Worm (Caenorhabditis elegans): ENCODE data around the gene nlp-79.

DNA sequence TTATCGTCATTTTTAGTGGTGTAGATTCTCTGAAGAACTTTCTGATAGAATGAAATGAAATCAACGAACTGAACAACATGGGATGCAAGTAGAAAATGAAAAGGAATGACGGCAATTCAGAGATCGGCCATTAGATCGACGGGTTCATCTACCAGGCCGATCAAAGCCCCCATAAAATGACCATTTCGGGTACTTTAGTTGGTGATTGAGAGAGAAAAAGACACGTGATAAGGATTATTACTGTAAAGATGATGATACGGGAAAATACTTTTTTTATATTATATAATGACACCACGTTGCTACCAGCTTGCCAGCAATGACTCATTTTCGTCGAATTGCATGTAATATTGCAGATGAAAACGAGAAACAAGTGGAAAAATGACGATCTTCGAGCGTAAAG is 39.6 kb upstream of the nlp-79 start, which contains the start of gene best-1:
- TF ChIP-seq mec-3 (tag; optimal IDR thresholded peaks at IDR 0.05; ENCODE audit: borderline replicate concordance) (no peak), zip-5 (tag; optimal IDR thresholded peaks at IDR 0.05) (no peak), fkh-10 (GFP tag; optimal IDR thresholded peaks at IDR 0.05) (no peak), tbx-2 (tag; optimal IDR thresholded peaks at IDR 0.05) (no peak), sdc-2 (tag; optimal IDR thresholded peaks at IDR 0.05) (no peak), dmd-4 (tag; optimal IDR thresholded peaks at IDR 0.05; ENCODE audit: borderline replicate concordance) (no peak), F13H6.1 (tag; optimal IDR thresholded peaks at IDR 0.05) (no peak), syd-9 (tag; optimal IDR thresholded peaks at IDR 0.05) (no peak)

Data from whole organism, late embryonic.